Worm (Caenorhabditis elegans) whole organism, mixed stage, embryonic: Measurements from ENCODE around the gene fbxa-4.

Experiments
- M03D4.4 ChIP-seq: sonication (generic microtip); optimal IDR thresholded peaks from 2 replicates; lab custom pipeline; 2017; ENCODE audit warnings: mild to moderate bottlenecking, missing genetic modification characterization, missing compliant biosample characterization
- blmp-1 ChIP-seq: fragments of 150-350 bp; optimal IDR thresholded peaks from 2 replicates; lab custom pipeline; 2014; ENCODE audit warnings: missing biosample characterization, missing genetic modification characterization
- ceh-39 ChIP-seq: fragments of 150-350 bp; optimal IDR thresholded peaks from 2 replicates; lab custom pipeline; 2014; ENCODE audit warnings: missing biosample characterization, missing genetic modification characterization
- ceh-43 ChIP-seq: fragments of 200-800 bp; sonication (Bioruptor generic); optimal IDR thresholded peaks from 2 replicates; lab custom pipeline; 2018; ENCODE audit warnings: mild to moderate bottlenecking, missing genetic modification characterization, moderate library complexity, missing compliant biosample characterization
- ceh-83 ChIP-seq: fragments of 200-800 bp; sonication (Bioruptor generic); optimal IDR thresholded peaks from 2 replicates; lab custom pipeline; 2018; ENCODE audit warnings: mild to moderate bottlenecking, missing genetic modification characterization, missing compliant biosample characterization
- cnd-1 ChIP-seq: fragments of 200-800 bp; sonication (Bioruptor generic); optimal IDR thresholded peaks from 2 replicates; lab custom pipeline; 2018; ENCODE audit warnings: mild to moderate bottlenecking, missing genetic modification characterization, missing compliant biosample characterization
- drap-1 ChIP-seq: fragments of 200-800 bp; sonication (Bioruptor generic); optimal IDR thresholded peaks from 3 replicates; lab custom pipeline; 2018; ENCODE audit warnings: mild to moderate bottlenecking, missing genetic modification characterization, missing compliant biosample characterization
- elt-1 ChIP-seq: sonication (generic microtip); optimal IDR thresholded peaks from 2 replicates; lab custom pipeline; 2017; ENCODE audit warnings: missing genetic modification characterization, mild to moderate bottlenecking, missing compliant biosample characterization, antibody characterized with exemption, moderate library complexity, borderline replicate concordance; ENCODE audit not compliant: insufficient read depth
- elt-3 ChIP-seq: fragments of 150-350 bp; optimal IDR thresholded peaks from 2 replicates; lab custom pipeline; 2014; ENCODE audit warnings: missing biosample characterization, missing genetic modification characterization
- flh-1 ChIP-seq: fragments of 200-800 bp; sonication (Bioruptor generic); optimal IDR thresholded peaks from 2 replicates; lab custom pipeline; 2018; ENCODE audit warnings: mild to moderate bottlenecking, missing genetic modification characterization, moderate library complexity, missing compliant biosample characterization
- ham-2 ChIP-seq: fragments of 200-800 bp; sonication (Bioruptor generic); optimal IDR thresholded peaks from 2 replicates; lab custom pipeline; 2018; ENCODE audit warnings: mild to moderate bottlenecking, missing genetic modification characterization, missing compliant biosample characterization
- lin-13 ChIP-seq: fragments of 150-350 bp; optimal IDR thresholded peaks from 2 replicates; lab custom pipeline; 2014; ENCODE audit warnings: missing biosample characterization, missing genetic modification characterization
- lin-32 ChIP-seq: fragments of 200-800 bp; sonication (Bioruptor generic); optimal IDR thresholded peaks from 2 replicates; lab custom pipeline; 2018; ENCODE audit warnings: mild to moderate bottlenecking, missing genetic modification characterization, missing compliant biosample characterization
- mab-5 ChIP-seq: fragments of 150-350 bp; optimal IDR thresholded peaks from 2 replicates; lab custom pipeline; 2014; ENCODE audit warnings: missing biosample characterization, missing genetic modification characterization
- mep-1 ChIP-seq: fragments of 150-350 bp; optimal IDR thresholded peaks from 2 replicates; lab custom pipeline; 2017; ENCODE audit warnings: missing biosample characterization, missing genetic modification reagents, missing genetic modification characterization, inconsistent platforms
- mls-2 ChIP-seq: sonication (generic microtip); optimal IDR thresholded peaks from 2 replicates; lab custom pipeline; 2016; ENCODE audit warnings: mild to moderate bottlenecking, missing genetic modification characterization, moderate library complexity, missing compliant biosample characterization
- nhr-2 ChIP-seq: fragments of 150-350 bp; optimal IDR thresholded peaks from 2 replicates; lab custom pipeline; 2014; ENCODE audit warnings: missing biosample characterization, missing genetic modification characterization
- nhr-237 ChIP-seq: fragments of 150-350 bp; optimal IDR thresholded peaks from 2 replicates; lab custom pipeline; 2014; ENCODE audit warnings: missing biosample characterization, missing genetic modification characterization
- pha-4 ChIP-seq: fragments of 150-350 bp; optimal IDR thresholded peaks from 2 replicates; lab custom pipeline; 2018; ENCODE audit warnings: missing biosample characterization, missing genetic modification reagents, missing genetic modification characterization
- sem-2 ChIP-seq: fragments of 200-800 bp; sonication (Bioruptor generic); optimal IDR thresholded peaks from 2 replicates; lab custom pipeline; 2018; ENCODE audit warnings: mild to moderate bottlenecking, missing genetic modification characterization, missing compliant biosample characterization
- snpc-4 ChIP-seq: fragments of 150-350 bp; optimal IDR thresholded peaks from 2 replicates; lab custom pipeline; 2014; ENCODE audit warnings: missing biosample characterization, missing genetic modification characterization
- tbx-8 ChIP-seq: fragments of 200-800 bp; sonication (Bioruptor generic); optimal IDR thresholded peaks from 2 replicates; lab custom pipeline; 2018; ENCODE audit warnings: mild to moderate bottlenecking, missing genetic modification characterization, moderate library complexity, missing compliant biosample characterization
- unc-120 ChIP-seq: sonication (generic microtip); optimal IDR thresholded peaks from 2 replicates; lab custom pipeline; 2017; ENCODE audit warnings: missing genetic modification characterization, missing compliant biosample characterization; ENCODE audit not compliant: poor library complexity, severe bottlenecking
- unc-39 ChIP-seq: fragments of 150-350 bp; optimal IDR thresholded peaks from 2 replicates; lab custom pipeline; 2014; ENCODE audit warnings: missing biosample characterization, missing genetic modification characterization
- unc-62 ChIP-seq: fragments of 150-350 bp; optimal IDR thresholded peaks from 2 replicates; lab custom pipeline; 2014; ENCODE audit warnings: missing biosample characterization, missing genetic modification reagents, missing genetic modification characterization

fbxa-4 gene

ce11 chrII:2377751-2378150, 37.6 kb downstream of the fbxa-4 start, which contains the start of gene F16G10.6:
F16G10.6 (minus strand) TSS chrII:2377851.
- TF ChIP-seq unc-39 (tag; lab: Kevin White, UChicago) (no peak), nhr-2 (tag; lab: Kevin White, UChicago) (no peak), unc-120 (tag; lab: Kevin White, UChicago) (no peak), elt-3 (tag; lab: Kevin White, UChicago) (no peak), M03D4.4 (tag; lab: Kevin White, UChicago) (no peak), unc-62 (no peak), elt-1 (tag; lab: Kevin White, UChicago) (no peak), cnd-1 (tag; lab: Kevin White, UChicago) (no peak), mls-2 (tag; lab: Kevin White, UChicago) (no peak), mep-1 (tag; lab: Kevin White, UChicago) (no peak), blmp-1 (no peak), tbx-8 (GFP tag; lab: Kevin White, UChicago) (no peak)

DNA sequence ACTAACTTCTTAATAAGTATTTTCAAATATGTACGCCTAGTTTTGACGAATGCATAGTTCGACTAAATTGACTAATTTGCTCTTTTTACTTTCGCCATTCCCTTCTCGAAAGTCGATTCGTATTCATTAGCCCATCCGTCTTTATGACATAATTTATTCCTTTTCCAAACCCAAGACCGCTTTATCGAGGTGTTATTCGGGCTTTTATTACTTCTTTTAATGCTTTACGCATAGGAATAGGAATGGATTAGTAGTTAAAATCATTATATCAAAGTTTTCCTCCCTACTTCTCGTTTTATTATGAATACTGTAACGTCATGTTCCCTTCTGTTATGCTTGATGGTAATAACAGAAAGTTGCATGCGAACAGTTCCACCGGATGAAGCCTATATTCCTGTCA, 40.4 kb downstream of the fbxa-4 start, which contains the start of gene F16G10.2:
F16G10.2 (plus strand) TSS at position 301 of the 400 bp plus-strand sequence.
- TF ChIP-seq mab-5 (tag; lab: Kevin White, UChicago) (no peak), ham-2 (no peak), cnd-1 (tag; lab: Kevin White, UChicago) (no peak), nhr-237 (no peak), mep-1 (tag; lab: Kevin White, UChicago) (no peak), mls-2 (tag; lab: Kevin White, UChicago) (no peak), flh-1 (GFP tag; lab: Kevin White, UChicago) (no peak), sem-2 (no peak)
- TF ChIP-seq, all 35 proteins: peak for 0

DNA sequence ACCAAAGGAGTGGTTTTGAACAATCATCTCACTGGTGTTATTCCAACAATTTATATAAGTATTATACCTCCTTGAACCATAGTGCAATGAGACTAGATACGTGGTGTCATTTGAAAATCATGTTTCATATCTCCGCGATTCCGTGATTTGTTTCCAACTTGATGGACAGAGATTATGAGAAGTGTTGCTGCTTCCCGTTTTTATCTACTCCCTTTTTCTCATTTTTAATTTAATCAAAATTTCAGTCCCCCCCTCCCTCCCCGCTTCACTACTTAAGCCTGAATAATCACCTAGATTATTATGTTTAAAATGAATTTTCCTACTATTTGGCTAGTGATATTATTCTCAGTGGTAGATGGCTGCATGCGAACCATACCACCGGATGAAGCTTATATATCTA, 43.2 kb downstream of the fbxa-4 start, which contains the start of gene F16G10.3:
F16G10.3 (plus strand) TSS at position 301 of the 400 bp plus-strand sequence.
- TF ChIP-seq pha-4 (tag; lab: Kevin White, UChicago) = no peak
- TF ChIP-seq cnd-1 (tag; lab: Kevin White, UChicago) = no peak
- no peak for TF ChIP-seq tbx-8 (GFP tag; lab: Kevin White, UChicago)
- TF ChIP-seq lin-32 (GFP tag; lab: Kevin White, UChicago) = no peak
- TF ChIP-seq flh-1 (GFP tag; lab: Kevin White, UChicago) = no peak
- no peak for TF ChIP-seq snpc-4
- TF ChIP-seq, all 35 proteins: peak for 0

- TF ChIP-seq nhr-2 (tag; lab: Kevin White, UChicago) = no peak
- no peak for TF ChIP-seq elt-1 (tag; lab: Kevin White, UChicago)
- no peak for TF ChIP-seq nhr-237
- no peak for TF ChIP-seq lin-13 (tag; lab: Kevin White, UChicago)
- TF ChIP-seq mep-1 (tag; lab: Kevin White, UChicago) = no peak
- TF ChIP-seq ceh-39 (tag; lab: Kevin White, UChicago) = no peak
- no peak for TF ChIP-seq mls-2 (tag; lab: Kevin White, UChicago)
- no peak for TF ChIP-seq mab-5 (tag; lab: Kevin White, UChicago)
- TF ChIP-seq ceh-43 = no peak
- no peak for TF ChIP-seq drap-1 (GFP tag; lab: Kevin White, UChicago)
- no peak for TF ChIP-seq M03D4.4 (tag; lab: Kevin White, UChicago)
- no peak for TF ChIP-seq ceh-83 (GFP tag; lab: Kevin White, UChicago)
- no peak for TF ChIP-seq elt-3 (tag; lab: Kevin White, UChicago)
- no peak for TF ChIP-seq cnd-1 (tag; lab: Kevin White, UChicago)
- TF ChIP-seq snpc-4 = no peak
Measured at ce11 chrII:2368956-2369355, 46.4 kb downstream of the fbxa-4 start, which contains the start of gene hpo-25. hpo-25 (plus strand) TSS chrII:2369256.

ce11 chrII:2366623-2367365, 48.5 kb downstream of the fbxa-4 start, which contains the start of the genes F43C11.12 and F16G10.5:
F43C11.12 (minus strand) TSS chrII:2366723.
F16G10.5 (plus strand) TSS chrII:2367315.
- no peak for TF ChIP-seq drap-1 (GFP tag; lab: Kevin White, UChicago)
